Fruit fly (Drosophila melanogaster) whole organism, embryonic: ENCODE results near the gene CG1622.

ENCODE experiments used
- Atf6 ChIP-seq: fragments of 200-800 bp; sonication (Bioruptor generic); IDR thresholded peaks from 2 replicates; pipeline ENCODE4 v1.3.6; 2022; ENCODE audit warnings: missing biosample characterization, missing genetic modification characterization
- B-H2 ChIP-seq: fragments of 200-800 bp; sonication (Bioruptor generic); optimal IDR thresholded peaks from 2 replicates; lab custom pipeline; 2018; ENCODE audit warnings: missing biosample characterization, mild to moderate bottlenecking, missing genetic modification characterization
- C15 ChIP-seq: fragments of 200-800 bp; sonication (Bioruptor generic); IDR thresholded peaks from 3 replicates; pipeline ENCODE4 v1.3.6; 2022; ENCODE audit warnings: missing biosample characterization, missing genetic modification characterization
- CG11398 ChIP-seq: fragments of 200-800 bp; sonication (Bioruptor generic); optimal IDR thresholded peaks from 2 replicates; lab custom pipeline; 2016; ENCODE audit warnings: missing biosample characterization, missing genetic modification characterization
- CG12236 ChIP-seq: fragments of 200-800 bp; sonication (Bioruptor generic); optimal IDR thresholded peaks from 2 replicates; lab custom pipeline; 2016; ENCODE audit warnings: missing biosample characterization, missing genetic modification characterization
- CG13894 ChIP-seq: fragments of 200-800 bp; sonication (Bioruptor generic); optimal IDR thresholded peaks from 3 replicates; lab custom pipeline; 2018; ENCODE audit warnings: missing biosample characterization, mild to moderate bottlenecking, missing genetic modification characterization, moderate library complexity
- CG14710 ChIP-seq: fragments of 200-800 bp; sonication (Bioruptor generic); optimal IDR thresholded peaks from 3 replicates; lab custom pipeline; 2019; ENCODE audit warnings: missing biosample characterization, mild to moderate bottlenecking, missing genetic modification characterization, moderate library complexity
- CG14965 ChIP-seq: fragments of 200-800 bp; sonication (Bioruptor generic); optimal IDR thresholded peaks from 2 replicates; lab custom pipeline; 2016; ENCODE audit warnings: missing biosample characterization, missing genetic modification characterization, borderline replicate concordance
- CG17359 ChIP-seq: fragments of 200-800 bp; sonication (Bioruptor generic); optimal IDR thresholded peaks from 3 replicates; lab custom pipeline; 2018; ENCODE audit warnings: missing biosample characterization, mild to moderate bottlenecking, missing genetic modification characterization, moderate library complexity
- CG17361 ChIP-seq: fragments of 200-800 bp; sonication (Bioruptor generic); IDR thresholded peaks from 3 replicates; pipeline ENCODE4 v1.3.6; 2022; ENCODE audit warnings: missing biosample characterization, missing genetic modification characterization
- CG17829 ChIP-seq: fragments of 200-800 bp; optimal IDR thresholded peaks from 2 replicates; lab custom pipeline; 2019; ENCODE audit warnings: missing biosample characterization, mild to moderate bottlenecking, missing genetic modification characterization, moderate library complexity
- CG18619 ChIP-seq: fragments of 200-800 bp; sonication (Bioruptor generic); optimal IDR thresholded peaks from 3 replicates; lab custom pipeline; 2017; ENCODE audit warnings: missing biosample characterization, mild to moderate bottlenecking, missing genetic modification characterization
- CG2678 ChIP-seq: fragments of 200-800 bp; sonication (Bioruptor generic); optimal IDR thresholded peaks from 3 replicates; lab custom pipeline; 2019; ENCODE audit warnings: missing biosample characterization, mild to moderate bottlenecking, missing genetic modification characterization, moderate library complexity
- CG2889 ChIP-seq: fragments of 200-800 bp; sonication (Bioruptor generic); IDR thresholded peaks from 3 replicates; pipeline ENCODE4 v1.3.6; 2022; ENCODE audit warnings: missing biosample characterization, missing genetic modification characterization
- CG30403 ChIP-seq: fragments of 200-800 bp; sonication (Bioruptor generic); optimal IDR thresholded peaks from 3 replicates; lab custom pipeline; 2016; ENCODE audit warnings: missing biosample characterization, missing genetic modification characterization
- CG30431 ChIP-seq: fragments of 200-800 bp; sonication (Bioruptor generic); optimal IDR thresholded peaks from 2 replicates; lab custom pipeline; 2017; ENCODE audit warnings: missing biosample characterization, missing genetic modification characterization
- CG3995 ChIP-seq: fragments of 200-800 bp; sonication (Bioruptor generic); optimal IDR thresholded peaks from 3 replicates; lab custom pipeline; 2016; ENCODE audit warnings: missing biosample characterization, missing genetic modification characterization
- CG5953 ChIP-seq: fragments of 200-800 bp; sonication (Bioruptor generic); IDR thresholded peaks from 2 replicates; pipeline ENCODE4 v1.3.6; 2022; ENCODE audit warnings: missing biosample characterization, missing genetic modification characterization
- CG7745 ChIP-seq: fragments of 200-800 bp; sonication (Bioruptor generic); optimal IDR thresholded peaks from 2 replicates; lab custom pipeline; 2018; ENCODE audit warnings: missing biosample characterization, mild to moderate bottlenecking, missing genetic modification characterization, moderate library complexity
- CG9797 ChIP-seq: fragments of 200-800 bp; sonication (Bioruptor generic); optimal IDR thresholded peaks from 3 replicates; lab custom pipeline; 2018; ENCODE audit warnings: missing biosample characterization, mild to moderate bottlenecking, missing genetic modification characterization
- CG9817 ChIP-seq: fragments of 200-800 bp; sonication (Bioruptor generic); optimal IDR thresholded peaks from 2 replicates; lab custom pipeline; 2018; ENCODE audit warnings: missing biosample characterization, mild to moderate bottlenecking, missing genetic modification characterization, moderate library complexity
- CG9932 ChIP-seq: fragments of 200-800 bp; sonication (Bioruptor generic); IDR thresholded peaks from 2 replicates; pipeline ENCODE4 v1.3.6; 2022; ENCODE audit warnings: missing biosample characterization, missing genetic modification characterization
- Fer2 ChIP-seq: fragments of 200-800 bp; sonication (Bioruptor generic); optimal IDR thresholded peaks from 2 replicates; lab custom pipeline; 2018; ENCODE audit warnings: missing biosample characterization, mild to moderate bottlenecking, missing genetic modification characterization, moderate library complexity
- HLH4C ChIP-seq: fragments of 200-800 bp; sonication (Bioruptor generic); IDR thresholded peaks from 3 replicates; pipeline ENCODE4 v1.3.6; 2022; ENCODE audit warnings: missing biosample characterization, missing genetic modification characterization; ENCODE audit not compliant: partially characterized antibody
- HLH54F ChIP-seq: fragments of 200-800 bp; sonication (Bioruptor generic); optimal IDR thresholded peaks from 3 replicates; lab custom pipeline; 2016; ENCODE audit warnings: missing biosample characterization, missing genetic modification characterization
- Hsf ChIP-seq: fragments of 200-800 bp; sonication (Bioruptor generic); optimal IDR thresholded peaks from 3 replicates; lab custom pipeline; 2016; ENCODE audit warnings: missing biosample characterization, missing genetic modification characterization
- Kr ChIP-seq: fragments of 200-800 bp; sonication (Bioruptor generic); optimal IDR thresholded peaks from 2 replicates; lab custom pipeline; 2017; ENCODE audit warnings: missing biosample characterization, mild to moderate bottlenecking, missing genetic modification characterization
- Lhr ChIP-seq: fragments of 200-800 bp; sonication (Bioruptor generic); optimal IDR thresholded peaks from 3 replicates; lab custom pipeline; 2017; ENCODE audit warnings: mild to moderate bottlenecking, missing biosample characterization, missing genetic modification reagents, missing genetic modification characterization
- Lpt ChIP-seq: fragments of >200 bp; optimal IDR thresholded peaks from 2 replicates; lab custom pipeline; 2018; ENCODE audit warnings: missing biosample characterization, missing genetic modification characterization
- MBD-R2 ChIP-seq: fragments of 200-800 bp; sonication (Bioruptor generic); IDR thresholded peaks from 2 replicates; pipeline ENCODE4 v1.3.6; 2022; ENCODE audit warnings: missing biosample characterization, missing genetic modification characterization
- MESR4 ChIP-seq: fragments of 200-800 bp; sonication (Bioruptor generic); optimal IDR thresholded peaks from 2 replicates; lab custom pipeline; 2018; ENCODE audit warnings: missing biosample characterization, mild to moderate bottlenecking, missing genetic modification characterization, moderate library complexity
- Mrtf ChIP-seq: fragments of 200-800 bp; sonication (Bioruptor generic); IDR thresholded peaks from 3 replicates; pipeline ENCODE4 v1.3.6; 2022; ENCODE audit warnings: missing biosample characterization, missing genetic modification characterization
- Sox102F ChIP-seq: fragments of 200-800 bp; sonication (Bioruptor generic); optimal IDR thresholded peaks from 2 replicates; lab custom pipeline; 2018; ENCODE audit warnings: missing biosample characterization, mild to moderate bottlenecking, missing genetic modification characterization, moderate library complexity
- Taf1 ChIP-seq: fragments of 200-800 bp; sonication (Bioruptor generic); IDR thresholded peaks from 2 replicates; pipeline ENCODE4 v1.3.6; 2022; ENCODE audit warnings: missing biosample characterization, missing genetic modification characterization
- Vsx1 ChIP-seq: fragments of 200-800 bp; sonication (Bioruptor generic); optimal IDR thresholded peaks from 2 replicates; lab custom pipeline; 2017; ENCODE audit warnings: missing biosample characterization, mild to moderate bottlenecking, missing genetic modification characterization, missing genetic modification reagents
- aop ChIP-seq: fragments of 200-800 bp; sonication (Bioruptor generic); IDR thresholded peaks from 2 replicates; pipeline ENCODE4 v1.3.6; 2022; ENCODE audit warnings: missing biosample characterization, missing genetic modification characterization
- disco-r ChIP-seq: fragments of 200-800 bp; sonication (Bioruptor generic); optimal IDR thresholded peaks from 2 replicates; lab custom pipeline; 2016; ENCODE audit warnings: missing biosample characterization, missing genetic modification characterization
- eyg ChIP-seq: fragments of 200-800 bp; sonication (Bioruptor generic); optimal IDR thresholded peaks from 3 replicates; lab custom pipeline; 2016; ENCODE audit warnings: missing biosample characterization, missing genetic modification characterization
- gfzf ChIP-seq: fragments of 200-800 bp; sonication (Bioruptor generic); optimal IDR thresholded peaks from 2 replicates; lab custom pipeline; 2016; ENCODE audit warnings: missing biosample characterization, mild to moderate bottlenecking, missing genetic modification characterization, moderate library complexity
- gro ChIP-seq: fragments of 200-800 bp; sonication (Bioruptor generic); optimal IDR thresholded peaks from 2 replicates; lab custom pipeline; 2016; ENCODE audit warnings: missing biosample characterization, missing genetic modification characterization
- jing ChIP-seq: fragments of 200-800 bp; sonication (Bioruptor generic); optimal IDR thresholded peaks from 2 replicates; lab custom pipeline; 2018; ENCODE audit warnings: missing biosample characterization, mild to moderate bottlenecking, missing genetic modification characterization
- kah ChIP-seq: fragments of 200-800 bp; sonication (Bioruptor generic); optimal IDR thresholded peaks from 2 replicates; lab custom pipeline; 2018; ENCODE audit warnings: missing biosample characterization, mild to moderate bottlenecking, missing genetic modification characterization
- maf-S ChIP-seq: fragments of 200-800 bp; sonication (Bioruptor generic); optimal IDR thresholded peaks from 2 replicates; lab custom pipeline; 2016; ENCODE audit warnings: missing biosample characterization, missing genetic modification characterization
- mam ChIP-seq: fragments of 200-800 bp; sonication (Bioruptor generic); optimal IDR thresholded peaks from 3 replicates; lab custom pipeline; 2016; ENCODE audit warnings: missing biosample characterization, missing genetic modification characterization
- rib ChIP-seq: fragments of 200-800 bp; sonication (Bioruptor generic); IDR thresholded peaks from 2 replicates; pipeline ENCODE4 v1.3.6; 2022; ENCODE audit warnings: missing biosample characterization, missing genetic modification characterization
- so ChIP-seq: fragments of 200-800 bp; sonication (Bioruptor generic); IDR thresholded peaks from 3 replicates; pipeline ENCODE4 v1.3.6; 2022; ENCODE audit warnings: missing biosample characterization, missing genetic modification characterization
- trh ChIP-seq: fragments of 200-800 bp; sonication (Bioruptor generic); optimal IDR thresholded peaks from 2 replicates; lab custom pipeline; 2016; ENCODE audit warnings: missing biosample characterization, missing genetic modification characterization
- tup ChIP-seq: fragments of 200-800 bp; sonication (Bioruptor generic); optimal IDR thresholded peaks from 2 replicates; lab custom pipeline; 2016; ENCODE audit warnings: missing biosample characterization, mild to moderate bottlenecking, missing genetic modification characterization, moderate library complexity
- twi ChIP-seq: fragments of 200-800 bp; optimal IDR thresholded peaks from 2 replicates; lab custom pipeline; 2019; ENCODE audit warnings: missing biosample characterization, mild to moderate bottlenecking, missing genetic modification characterization, moderate library complexity
- z ChIP-seq: fragments of 200-800 bp; sonication (Bioruptor generic); IDR thresholded peaks from 3 replicates; pipeline ENCODE4 v1.3.6; 2022; ENCODE audit warnings: missing biosample characterization, missing genetic modification characterization

Gene CG1622

DNA sequence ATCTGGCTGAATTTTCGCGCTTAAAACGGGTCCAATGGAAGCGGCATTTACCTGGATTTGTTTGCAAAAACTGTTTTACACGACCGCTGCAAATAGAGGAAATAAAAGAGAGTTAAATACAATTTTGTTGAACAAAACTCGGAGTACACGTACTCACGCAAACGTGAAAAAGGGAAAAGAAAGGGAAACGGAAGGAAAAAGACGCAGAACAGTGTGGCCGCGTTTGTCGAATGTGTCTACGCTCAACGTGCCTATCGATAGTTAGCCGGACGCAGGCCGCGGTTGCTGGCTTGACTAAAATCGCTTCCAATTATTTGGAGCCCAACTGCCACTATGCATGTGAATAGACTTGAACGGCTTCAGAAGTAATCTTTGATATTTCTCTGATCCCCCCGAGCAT lies 40.6 kb downstream of the CG1622 start, which contains the start of gene RpS15Aa (continued):
- TF ChIP-seq CG14710 (tag; lab: Kevin White, UChicago) (peak; percentile 37), so (GFP tag; lab: Robert Waterston, UW) (0 out of 3 replicates have a peak, but pooled peaks have one; percentile 48), mam (GFP tag; lab: Kevin White, UChicago) (peak; percentile 73), CG9817 (tag; lab: Kevin White, UChicago) (peak; percentile 81), CG17359 (peak; percentile 59), CG9797 (GFP tag; lab: Kevin White, UChicago) (peak; percentile 60), CG3995 (GFP tag; lab: Kevin White, UChicago) (peak; percentile 68), MESR4 (GFP tag; lab: Kevin White, UChicago) (peak; percentile 89), Taf1 (GFP tag; lab: Robert Waterston, UW) (peak; percentile 33; the same call in 1 of the 2 replicates), CG12236 (GFP tag; lab: Kevin White, UChicago) (peak; percentile 57), CG13894 (tag; lab: Kevin White, UChicago) (peak; percentile 55), maf-S (peak; percentile 59), Hsf (GFP tag; lab: Kevin White, UChicago) (peak; percentile 74), tup (no peak), kah (GFP tag; lab: Kevin White, UChicago) (peak; percentile 49), eyg (GFP tag; lab: Kevin White, UChicago) (peak; percentile 76), z (GFP tag; lab: Robert Waterston, UW) (peak; percentile 51; the same call in 1 of the 3 replicates), CG18619 (GFP tag; lab: Kevin White, UChicago) (peak; percentile 85), Sox102F (no peak), CG2889 (GFP tag; lab: Robert Waterston, UW) (peak; percentile 54; the same call in 1 of the 3 replicates), CG5953 (peak; percentile 55), CG11398 (GFP tag; lab: Kevin White, UChicago) (peak; percentile 76), trh (peak; percentile 62), HLH54F (GFP tag; lab: Kevin White, UChicago) (peak; percentile 67), CG30431 (GFP tag; lab: Kevin White, UChicago) (peak; percentile 73), CG7745 (tag; lab: Kevin White, UChicago) (no peak), Mrtf (GFP tag; lab: Robert Waterston, UW) (peak; percentile 76; the same call in 2 of the 3 replicates), gro (GFP tag; lab: Kevin White, UChicago) (peak; percentile 14), MBD-R2 (GFP tag; lab: Robert Waterston, UW) (peak; percentile 56; the same call in 1 of the 2 replicates), jing (GFP tag; lab: Kevin White, UChicago) (no peak), Fer2 (tag; lab: Kevin White, UChicago) (peak; percentile 63), Lhr (GFP tag; lab: Kevin White, UChicago) (peak; percentile 67), CG17361 (GFP tag; lab: Robert Waterston, UW) (peak; percentile 54; the same call in 1 of the 3 replicates), aop (GFP tag; lab: Robert Waterston, UW) (0 out of 2 replicates have a peak, but pooled peaks have one; percentile 36), HLH4C (0 out of 3 replicates have a peak, but pooled peaks have one; percentile 9), Lpt (no peak), gfzf (GFP tag; lab: Kevin White, UChicago) (peak; percentile 81), CG17829 (tag; lab: Kevin White, UChicago) (peak; percentile 58), B-H2 (GFP tag; lab: Kevin White, UChicago) (peak; percentile 84), CG9932 (GFP tag; lab: Robert Waterston, UW) (peak; percentile 76), twi (tag; lab: Kevin White, UChicago) (peak; percentile 26), rib (peak; percentile 84), CG2678 (tag; lab: Kevin White, UChicago) (peak; percentile 51), Vsx1 (peak; percentile 54), CG30403 (GFP tag; lab: Kevin White, UChicago) (peak; percentile 44), disco-r (peak; percentile 60), Atf6 (GFP tag; lab: Robert Waterston, UW) (peak; percentile 69), CG14965 (GFP tag; lab: Kevin White, UChicago) (peak; percentile 53), Kr (peak; percentile 68), C15 (GFP tag; lab: Robert Waterston, UW) (peak; percentile 67; the same call in 1 of the 3 replicates)
